Fruit fly (Drosophila melanogaster): Measurements from ENCODE around the gene CG42445.

DNA sequence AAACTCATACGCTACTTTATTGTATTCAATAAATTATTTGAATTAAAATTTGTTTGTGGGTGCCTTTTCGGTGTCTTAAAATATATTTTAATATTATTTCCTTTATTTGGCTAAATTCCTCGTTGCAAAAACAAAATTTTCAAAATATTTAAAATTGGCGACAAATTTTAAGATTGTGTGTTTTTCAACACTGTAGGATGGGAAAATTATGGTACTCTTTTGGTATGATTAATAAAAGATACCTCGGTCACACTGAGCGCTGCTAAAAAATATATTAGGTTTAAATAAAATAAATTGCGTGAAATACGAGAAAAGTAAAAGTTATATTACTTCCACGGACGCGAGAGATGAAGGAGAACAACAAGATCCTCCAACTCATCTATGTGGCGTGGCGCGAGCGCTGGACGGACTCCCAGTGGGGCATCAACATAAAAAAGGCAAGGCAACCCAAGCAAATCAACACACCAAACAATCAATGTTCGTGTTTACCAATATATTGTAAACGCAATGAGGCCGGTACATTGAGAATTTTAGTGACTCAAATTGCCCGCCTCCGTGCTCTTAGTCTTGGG is 32.4 kb upstream of the CG42445 start, which contains the start of gene MED24:
- TF ChIP-seq bab1 (GFP tag; optimal IDR thresholded peaks at IDR 0.05) (peak; percentile 23), ovo (GFP tag; optimal IDR thresholded peaks at IDR 0.05) (no peak), tj (GFP tag; optimal IDR thresholded peaks at IDR 0.05) (no peak), Clk (GFP tag; optimal IDR thresholded peaks at IDR 0.05) (no peak), Crg-1 (GFP tag; optimal IDR thresholded peaks at IDR 0.05) (no peak), kay (GFP tag; ENCODE audit: borderline replicate concordance) (no peak), CG7045 (GFP tag; optimal IDR thresholded peaks at IDR 0.05) (peak; percentile 14), Mnt (GFP tag; optimal IDR thresholded peaks at IDR 0.05) (peak; percentile 20)

Data from whole organism, adult.